Fruit fly (Drosophila melanogaster): Measurements from ENCODE around the gene CG5126.

The CG5126 gene

dm6 chr2L:1172704-1173107 lies 11.1 kb downstream of the CG5126 start, which contains the start of the genes Charon and CG4887 (continued):
- TF ChIP-seq CG10209 (GFP tag; optimal IDR thresholded peaks at IDR 0.05) (peak; percentile 75), bsh (GFP tag; optimal IDR thresholded peaks at IDR 0.05) (peak in 1 of 2 experiments; percentile 79), eve (GFP tag; optimal IDR thresholded peaks at IDR 0.05) (no peak), Nf-YA (GFP tag; IDR thresholded peaks at IDR 0.05) (peak; percentile 52; the same call in 1 of the 2 replicates), dan (GFP tag; IDR thresholded peaks at IDR 0.05) (no peak), CG4424 (GFP tag; optimal IDR thresholded peaks at IDR 0.05) (peak; percentile 89), CG15514 (GFP tag; optimal IDR thresholded peaks at IDR 0.05) (peak; percentile 79), al (GFP tag; IDR thresholded peaks at IDR 0.05) (peak; percentile 82), CG17359 (tag; optimal IDR thresholded peaks at IDR 0.05) (no peak), CG17328 (GFP tag; IDR thresholded peaks at IDR 0.05) (peak; percentile 70), CG3163 (GFP tag; optimal IDR thresholded peaks at IDR 0.05) (peak; percentile 52), CG15601 (tag; optimal IDR thresholded peaks at IDR 0.05) (peak; percentile 83), CG4854 (GFP tag; optimal IDR thresholded peaks at IDR 0.05) (peak; percentile 74), CG6854 (GFP tag; optimal IDR thresholded peaks at IDR 0.05) (peak; percentile 5), Doc2 (GFP tag; IDR thresholded peaks at IDR 0.05) (0 out of 2 replicates have a peak, but pooled peaks have one; percentile 41), fd3F (GFP tag; optimal IDR thresholded peaks at IDR 0.05) (peak; percentile 76), E2f1 (GFP tag; IDR thresholded peaks at IDR 0.05) (peak; percentile 77), CG8089 (GFP tag; optimal IDR thresholded peaks at IDR 0.05) (peak; percentile 79), pum (GFP tag; optimal IDR thresholded peaks at IDR 0.05) (peak; percentile 90), Sry-δ (GFP tag; optimal IDR thresholded peaks at IDR 0.05) (peak; percentile 96), bab2 (GFP tag; optimal IDR thresholded peaks at IDR 0.05) (peak; percentile 89), sima (GFP tag; optimal IDR thresholded peaks at IDR 0.05) (no peak), CG18764 (GFP tag; optimal IDR thresholded peaks at IDR 0.05) (no peak), Fer3 (tag; optimal IDR thresholded peaks at IDR 0.05) (peak; percentile 82), CG7987 (GFP tag; optimal IDR thresholded peaks at IDR 0.05) (peak; percentile 35), mirr (GFP tag; optimal IDR thresholded peaks at IDR 0.05) (peak; percentile 5), CG4282 (GFP tag; optimal IDR thresholded peaks at IDR 0.05) (peak; percentile 62), CG6689 (GFP tag; IDR thresholded peaks at IDR 0.05) (peak; percentile 77), CG2199 (GFP tag; IDR thresholded peaks at IDR 0.05) (no peak), CG17186 (GFP tag; optimal IDR thresholded peaks at IDR 0.05) (peak; percentile 24), sens (GFP tag) (peak; percentile 97), pnt (GFP tag; optimal IDR thresholded peaks at IDR 0.05) (peak; percentile 80), ewg (GFP tag; optimal IDR thresholded peaks at IDR 0.05) (peak; percentile 61), CG15011 (GFP tag; optimal IDR thresholded peaks at IDR 0.05) (no peak), CG9215 (GFP tag; IDR thresholded peaks at IDR 0.05) (peak; percentile 88), CG1602 (GFP tag; optimal IDR thresholded peaks at IDR 0.05) (peak; percentile 83), ATbp (GFP tag; optimal IDR thresholded peaks at IDR 0.05) (peak; percentile 41), fru (optimal IDR thresholded peaks at IDR 0.05) (no peak), CG7372 (GFP tag; IDR thresholded peaks at IDR 0.05) (peak; percentile 83; the same call in 1 of the 2 replicates), abd-A (tag; optimal IDR thresholded peaks at IDR 0.05) (no peak), pb (GFP tag; optimal IDR thresholded peaks at IDR 0.05) (peak; percentile 55), Dbx (GFP tag; IDR thresholded peaks at IDR 0.05) (peak; percentile 89), CG7556 (GFP tag; optimal IDR thresholded peaks at IDR 0.05) (no peak), CG18599 (GFP tag; optimal IDR thresholded peaks at IDR 0.05) (peak; percentile 87), CG6791 (GFP tag; IDR thresholded peaks at IDR 0.05; ENCODE audit: partially characterized antibody) (0 out of 3 replicates have a peak, but pooled peaks have one; percentile 37), BEAF-32 (GFP tag; optimal IDR thresholded peaks at IDR 0.05) (peak; percentile 84), Hmx (GFP tag; optimal IDR thresholded peaks at IDR 0.05) (peak; percentile 53), Dek (tag; optimal IDR thresholded peaks at IDR 0.05) (peak; percentile 71), fu2 (GFP tag; optimal IDR thresholded peaks at IDR 0.05) (peak; percentile 87), CG16863 (GFP tag; optimal IDR thresholded peaks at IDR 0.05) (peak; percentile 84), psq (GFP tag; optimal IDR thresholded peaks at IDR 0.05) (peak; percentile 23)

Measured in whole organism, embryonic.